Worm (Caenorhabditis elegans) whole organism, L4/young adult: ENCODE data around the gene C35A5.6.

Experiments used
- W03F9.2 ChIP-seq: fragments of 150-350 bp; optimal IDR thresholded peaks from 2 replicates; lab custom pipeline; 2014; ENCODE audit warnings: missing biosample characterization, missing genetic modification characterization
- dao-5 ChIP-seq: sonication (generic microtip); optimal IDR thresholded peaks from 2 replicates; lab custom pipeline; 2016; ENCODE audit warnings: missing genotype, missing genetic modification characterization, moderate library complexity, missing compliant biosample characterization
- him-1 ChIP-seq: sonication (generic microtip); optimal IDR thresholded peaks from 2 replicates; lab custom pipeline; 2016; ENCODE audit warnings: missing genotype, missing genetic modification reagents, missing genetic modification characterization, missing compliant biosample characterization

C35A5.6 gene

DNA sequence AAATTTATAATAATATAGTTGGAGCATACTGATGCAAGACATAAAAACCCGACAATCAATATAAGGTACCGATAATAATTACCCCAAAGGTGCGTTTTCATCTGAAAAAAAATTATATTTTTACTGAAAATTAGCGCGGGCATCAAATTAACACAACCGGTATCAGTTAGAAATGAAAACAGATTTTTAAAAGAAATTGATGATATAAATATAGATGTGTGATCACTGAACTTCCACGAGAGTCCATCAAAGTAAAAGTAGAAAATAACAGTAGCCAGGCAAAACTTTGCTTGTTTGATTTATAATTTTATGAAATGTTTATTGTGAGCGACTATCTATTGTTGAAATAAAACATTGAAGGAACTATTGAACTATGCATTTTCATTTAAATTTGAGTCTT lies 7.6 kb upstream of the C35A5.6 start, which contains the start of gene C35A5.3:
TSS of gene C35A5.3 (minus strand) at position 101 of the 400 bp plus-strand sequence.
- TF ChIP-seq him-1 (no peak), W03F9.2 (tag; lab: Kevin White, UChicago) (no peak), dao-5 (tag; lab: Kevin White, UChicago) (no peak)

DNA sequence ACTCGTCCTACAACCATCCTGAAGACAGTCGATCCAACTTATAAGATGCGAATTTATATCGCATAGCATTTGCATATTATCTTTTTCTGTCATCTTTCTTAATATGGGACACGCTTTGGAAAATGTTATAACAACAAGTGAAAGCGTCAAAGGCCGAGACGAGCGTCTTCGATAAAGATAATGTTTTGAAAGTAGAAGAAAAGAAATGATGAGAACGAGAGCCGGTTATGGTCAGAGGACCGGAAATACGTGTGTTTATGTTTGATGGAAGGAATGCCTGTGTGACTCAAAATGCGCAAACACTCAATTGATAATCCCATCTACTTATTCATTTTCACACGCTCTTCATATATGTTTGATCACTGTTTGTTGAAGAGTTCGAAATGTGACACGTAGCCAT lies 5.9 kb upstream of the C35A5.6 start, which contains the start of gene C35A5.11:
TSS of gene C35A5.11 (minus strand) at position 101 of the 400 bp plus-strand sequence.
- no peak for TF ChIP-seq W03F9.2 (tag; lab: Kevin White, UChicago)
- TF ChIP-seq dao-5 (tag; lab: Kevin White, UChicago) = no peak
- no peak for TF ChIP-seq him-1

DNA sequence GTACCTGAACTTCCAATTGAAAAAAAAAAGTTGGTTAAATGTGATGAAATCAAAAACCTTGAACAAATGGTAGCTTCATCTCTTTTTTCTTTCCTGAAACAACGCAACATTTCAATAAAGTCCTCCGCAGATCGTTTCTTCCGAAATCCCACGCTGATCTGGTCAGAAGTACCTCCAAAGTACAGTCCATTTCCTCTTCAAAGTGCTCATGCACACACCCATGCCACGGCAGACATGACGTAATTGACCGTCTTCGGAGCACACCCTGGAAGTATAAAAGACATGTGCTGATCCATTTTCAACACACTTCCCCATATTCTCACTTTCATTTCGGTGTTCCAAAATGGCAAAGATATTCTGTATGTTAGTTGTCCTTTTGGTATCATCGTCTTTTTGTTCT lies 5.0 kb upstream of the C35A5.6 start, which contains the start of gene C35A5.10:
TSS of gene C35A5.10 (plus strand) at position 301 of the 400 bp plus-strand sequence.
- TF ChIP-seq dao-5 (tag; lab: Kevin White, UChicago) (no peak), him-1 (no peak), W03F9.2 (tag; lab: Kevin White, UChicago) (no peak)

DNA sequence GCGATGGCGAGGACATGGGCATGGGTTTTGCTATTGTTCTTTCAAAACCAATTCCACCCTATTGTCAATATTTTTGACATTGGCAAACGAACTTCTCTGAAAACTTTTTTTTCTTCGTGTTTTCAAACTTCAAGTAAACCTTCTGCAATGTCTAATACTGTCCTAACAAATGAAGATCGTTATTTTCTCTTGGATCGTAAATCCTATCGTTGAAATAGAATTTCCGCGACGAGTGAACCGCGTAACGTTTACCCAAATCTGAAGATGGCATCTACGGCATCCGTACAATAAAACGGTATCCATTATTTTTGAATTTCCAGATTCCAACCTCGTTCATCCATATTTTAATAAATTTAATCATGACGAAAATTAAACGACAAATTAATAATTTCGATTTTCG lies 3.4 kb upstream of the C35A5.6 start, which contains the start of gene C35A5.5:
TSS of gene C35A5.5 (plus strand) at position 301 of the 400 bp plus-strand sequence.
- TF ChIP-seq him-1 (no peak), dao-5 (tag; lab: Kevin White, UChicago) (no peak), W03F9.2 (tag; lab: Kevin White, UChicago) (no peak)

DNA sequence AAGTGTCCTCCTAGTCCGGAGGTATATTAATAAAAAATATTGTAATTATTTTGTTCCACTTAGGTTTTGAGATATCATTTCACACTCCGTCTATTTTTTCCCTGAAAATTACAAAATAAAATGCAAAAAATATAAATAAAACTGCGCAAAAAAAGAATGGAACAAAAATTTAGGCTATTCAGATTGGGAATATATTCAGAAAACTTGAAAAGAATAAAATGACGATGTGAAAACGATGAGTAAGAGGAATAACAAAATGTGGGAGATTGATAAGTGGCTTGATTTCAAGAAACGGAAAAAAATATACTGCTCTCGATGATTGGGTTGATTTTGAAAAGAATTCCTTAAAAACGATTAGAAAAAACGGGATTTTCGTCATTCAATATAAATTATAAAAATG lies 5.3 kb downstream of the C35A5.6 start, which contains the start of gene dmsr-8:
TSS of gene dmsr-8 (minus strand) at position 101 of the 400 bp plus-strand sequence.
- TF ChIP-seq W03F9.2 (tag; lab: Kevin White, UChicago) (no peak), dao-5 (tag; lab: Kevin White, UChicago) (no peak), him-1 (no peak)

DNA sequence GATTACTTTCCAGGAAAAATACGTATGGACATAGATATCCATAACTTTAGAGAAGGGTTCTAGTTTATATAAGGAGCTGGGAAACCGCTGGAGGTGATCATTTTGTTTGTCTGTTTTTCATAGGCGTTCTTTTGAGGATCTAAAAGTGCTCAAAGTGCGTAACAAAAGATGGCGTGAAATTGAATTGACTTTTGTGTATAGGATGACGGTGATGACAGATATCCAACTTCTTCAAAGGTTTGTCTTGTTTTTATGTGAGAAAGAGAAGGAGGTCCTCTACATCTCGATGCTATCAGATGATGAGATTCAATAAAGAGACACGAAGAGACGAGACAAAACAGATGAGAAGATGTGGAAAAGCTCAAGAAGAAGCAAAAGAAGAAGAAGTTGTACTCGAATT lies 7.8 kb downstream of the C35A5.6 start:
- TF ChIP-seq dao-5 (tag; lab: Kevin White, UChicago) (no peak), him-1 (no peak), W03F9.2 (tag; lab: Kevin White, UChicago) (no peak)

DNA sequence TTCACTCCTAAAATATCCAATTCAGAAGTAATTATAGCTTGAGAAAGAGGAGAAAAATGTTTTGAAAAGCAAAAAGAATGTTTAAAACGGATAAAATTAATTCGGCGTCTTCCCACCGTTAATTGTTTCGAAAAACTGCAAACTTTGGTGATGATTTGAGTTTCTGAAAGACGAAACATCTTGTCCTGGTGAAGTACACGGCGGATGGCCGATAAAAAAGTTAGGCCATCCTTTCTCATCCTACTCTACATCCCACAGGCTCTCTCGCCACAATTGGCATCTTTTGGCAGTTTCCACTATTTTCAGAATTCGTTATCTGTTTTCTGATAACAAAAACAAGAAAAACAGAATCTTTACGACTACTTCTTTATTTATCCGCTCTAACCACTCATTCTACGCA lies 17.0 kb downstream of the C35A5.6 start, which contains the start of the genes C35A5.8 and hda-11:
TSS of gene C35A5.8 (minus strand) at position 7 of the 400 bp plus-strand sequence.
TSS of gene hda-11 (plus strand) at position 283 of the 400 bp plus-strand sequence.
- TF ChIP-seq him-1 (peak; percentile 47), W03F9.2 (tag; lab: Kevin White, UChicago) (no peak)

DNA sequence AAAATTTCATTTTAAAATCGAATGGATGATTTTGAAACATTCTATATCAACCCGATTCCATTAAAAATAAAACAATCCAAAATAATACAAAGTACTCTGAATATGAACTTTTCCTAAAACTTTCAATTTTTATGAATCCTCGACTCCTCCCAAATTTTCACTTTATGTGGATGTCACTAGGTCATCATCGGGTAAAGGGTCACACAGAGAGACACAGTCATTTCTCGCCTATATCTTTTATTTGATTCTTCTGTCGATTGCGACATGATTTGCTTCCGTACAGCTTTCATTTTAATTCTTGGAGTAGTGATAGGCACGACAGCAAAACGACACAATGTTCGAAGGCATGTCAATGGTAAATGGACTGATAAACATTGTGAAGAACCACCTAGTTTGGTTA lies 19.6 kb downstream of the C35A5.6 start, which contains the start of gene F25D1.3:
TSS of gene F25D1.3 (plus strand) at position 225 of the 400 bp plus-strand sequence.
- TF ChIP-seq dao-5 (tag; lab: Kevin White, UChicago) (no peak), him-1 (no peak), W03F9.2 (tag; lab: Kevin White, UChicago) (no peak)

DNA sequence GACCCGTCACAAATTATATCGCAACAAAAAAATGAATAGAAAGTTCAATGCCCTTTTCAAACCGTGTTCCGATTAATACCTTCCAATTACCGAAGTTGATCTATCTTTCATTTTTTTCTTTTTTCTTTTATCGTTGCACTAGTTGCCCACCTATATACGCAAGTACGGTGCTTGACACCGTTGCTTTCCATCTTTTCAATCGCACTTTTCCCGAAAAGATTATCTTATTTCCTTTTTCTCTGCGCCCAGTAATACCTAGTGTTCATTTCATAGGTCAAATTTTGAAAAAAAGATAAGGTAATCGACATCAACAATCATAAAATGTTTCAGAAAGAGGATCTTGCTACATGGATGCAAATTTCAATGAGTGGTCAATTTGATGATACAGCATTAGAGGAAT lies 20.7 kb downstream of the C35A5.6 start:
- TF ChIP-seq dao-5 (tag; lab: Kevin White, UChicago) = no peak
- TF ChIP-seq W03F9.2 (tag; lab: Kevin White, UChicago) = no peak
- no peak for TF ChIP-seq him-1

DNA sequence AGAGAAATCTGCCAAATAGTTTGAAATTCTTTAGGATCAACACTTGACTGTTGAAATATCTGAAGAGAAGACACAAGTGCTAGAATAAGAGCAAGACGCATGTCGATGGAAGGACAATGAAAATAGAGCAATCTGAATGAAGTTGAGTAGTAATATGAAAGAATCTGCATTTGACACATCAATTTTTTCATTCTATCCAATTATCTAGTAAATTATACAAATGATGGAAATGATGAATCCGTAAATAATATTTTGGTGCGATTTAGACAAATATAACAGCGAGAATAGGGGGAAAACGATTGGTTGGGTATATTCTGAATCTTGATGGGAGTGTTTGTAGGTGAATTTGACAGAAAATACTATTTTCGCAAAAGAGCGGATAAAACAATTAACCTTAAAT lies 23.8 kb downstream of the C35A5.6 start, which contains the start of gene txt-10:
TSS of gene txt-10 (minus strand) at position 101 of the 400 bp plus-strand sequence.
- TF ChIP-seq him-1 = no peak

DNA sequence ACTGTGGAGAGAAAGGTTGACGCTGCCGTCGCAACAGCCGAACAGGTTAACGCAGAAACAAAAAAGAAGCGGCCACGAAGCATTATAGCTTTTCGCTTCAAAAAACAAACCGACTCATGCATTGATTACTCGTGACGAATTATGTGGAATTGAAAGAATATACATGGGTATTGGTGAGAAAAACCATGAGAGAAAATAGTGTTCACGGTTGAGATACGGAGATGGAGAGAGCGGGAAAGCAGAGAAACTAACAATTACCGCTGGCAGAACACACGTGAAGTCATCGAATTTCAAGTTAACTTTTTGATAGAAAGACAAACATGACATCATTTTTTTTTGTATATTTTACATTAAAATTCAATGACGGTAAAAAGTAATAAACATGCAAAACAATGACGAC lies 26.4 kb downstream of the C35A5.6 start:
- peak; percentile 20 for TF ChIP-seq W03F9.2 (tag; lab: Kevin White, UChicago)
- no peak for TF ChIP-seq dao-5 (tag; lab: Kevin White, UChicago)
- no peak for TF ChIP-seq him-1

DNA sequence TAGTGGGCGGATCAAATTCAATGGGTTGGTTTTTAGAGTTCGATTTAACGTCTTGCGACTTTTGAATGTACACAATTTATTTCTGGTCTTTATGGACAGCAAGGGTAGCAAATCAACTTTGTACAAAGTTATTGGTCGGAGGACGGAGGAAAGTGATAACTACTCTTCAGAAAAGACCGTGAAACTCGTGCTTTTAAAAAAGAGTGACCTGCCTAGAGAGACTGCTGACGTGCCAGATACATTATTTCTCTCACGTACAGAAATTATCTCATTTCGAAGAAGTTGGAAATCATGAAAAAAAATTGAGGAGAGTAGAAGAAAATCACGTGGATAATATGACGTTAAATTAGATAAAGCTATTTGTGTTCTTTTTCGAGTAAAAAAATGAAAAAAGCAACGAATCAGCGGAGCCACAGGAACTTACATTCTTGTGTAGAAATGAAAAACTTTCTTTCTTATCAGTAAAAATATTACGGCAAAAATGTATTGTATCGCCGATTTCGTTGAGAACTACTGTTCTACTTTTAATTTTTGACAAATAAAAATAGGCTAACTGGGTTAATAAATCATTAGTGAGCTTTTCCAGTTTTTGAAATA lies 27.3 kb downstream of the C35A5.6 start, which contains the start of gene ppm-1.A:
TSS of gene ppm-1.A (minus strand) at position 294 of the 597 bp plus-strand sequence.
- TF ChIP-seq him-1 (no peak), dao-5 (tag; lab: Kevin White, UChicago) (no peak), W03F9.2 (tag; lab: Kevin White, UChicago) (no peak)

DNA sequence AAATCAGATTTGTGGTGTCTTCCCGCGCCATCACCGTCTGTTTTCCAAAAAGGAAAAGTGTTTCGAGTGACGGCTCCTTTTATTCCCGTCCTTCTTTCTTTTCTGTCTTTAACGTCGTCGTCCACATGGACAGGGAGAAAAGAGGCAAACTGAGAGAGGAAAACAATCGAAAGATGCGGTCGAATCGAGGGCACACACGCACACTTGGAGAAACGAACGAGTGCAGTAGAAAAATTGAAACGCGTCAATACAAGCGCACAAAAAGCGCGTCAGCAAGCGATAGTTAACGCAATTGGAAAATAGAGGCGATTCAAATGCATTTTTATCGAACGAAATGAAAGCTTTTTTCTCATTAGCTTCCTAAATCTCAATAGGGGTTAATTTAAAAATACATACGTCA lies 27.9 kb downstream of the C35A5.6 start:
- TF ChIP-seq W03F9.2 (tag; lab: Kevin White, UChicago) = peak; percentile 72
- TF ChIP-seq dao-5 (tag; lab: Kevin White, UChicago) = no peak
- peak; percentile 88 for TF ChIP-seq him-1

DNA sequence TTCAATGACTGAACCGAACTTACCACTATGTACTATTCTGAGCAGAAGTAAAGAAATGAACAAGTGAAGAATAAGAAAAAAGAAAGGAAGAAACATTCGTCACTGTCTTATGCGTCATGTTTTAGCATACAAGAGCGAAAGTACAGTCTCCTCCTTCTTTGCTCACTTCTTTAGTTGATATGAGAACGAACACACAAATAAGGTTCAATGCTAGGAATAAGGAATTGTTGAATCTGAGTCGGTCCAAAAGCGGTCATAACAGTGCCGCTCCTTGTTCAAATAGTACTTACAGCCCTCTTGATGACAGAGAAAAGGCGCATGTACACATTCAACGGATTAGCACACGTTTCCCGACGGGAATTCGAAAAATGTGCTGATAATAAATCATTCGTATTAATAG lies 30.2 kb downstream of the C35A5.6 start, which contains the start of gene F25D1.8:
TSS of gene F25D1.8 (plus strand) at position 301 of the 400 bp plus-strand sequence.
- TF ChIP-seq dao-5 (tag; lab: Kevin White, UChicago) (no peak), W03F9.2 (tag; lab: Kevin White, UChicago) (no peak), him-1 (no peak)
